Worm (Caenorhabditis elegans): Measurements from ENCODE around the gene paqr-1.

DNA sequence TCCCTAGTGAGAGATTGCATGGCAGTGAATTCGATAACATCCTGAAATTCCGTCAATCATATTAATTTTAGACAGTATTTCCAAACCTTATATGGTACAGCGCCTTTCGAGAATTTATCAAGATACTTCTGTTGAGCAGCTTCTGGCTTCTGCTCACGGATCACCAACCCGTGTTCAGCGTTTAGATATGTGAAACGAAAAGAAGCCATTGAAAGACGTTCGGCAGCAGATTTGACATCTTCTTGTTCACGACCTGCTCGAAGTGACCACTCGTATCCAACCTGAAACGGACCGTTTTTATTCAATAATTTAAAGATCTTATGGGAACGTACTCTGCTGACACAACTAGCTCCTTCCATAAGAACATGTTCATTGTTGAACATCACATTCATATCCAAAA lies 26.4 kb upstream of the paqr-1 start:
- TF ChIP-seq pes-1 (GFP tag; IDR thresholded peaks at IDR 0.05) (no peak), ama-1 (optimal IDR thresholded peaks at IDR 0.05) (no peak), sea-1 (GFP tag; conservative IDR thresholded peaks at IDR 0.05) (no peak), hmg-4 (GFP tag; optimal IDR thresholded peaks at IDR 0.05) (no peak), ceh-36 (tag; optimal IDR thresholded peaks at IDR 0.05) (no peak), tra-4 (tag; optimal IDR thresholded peaks at IDR 0.05) (no peak), flt-1 (GFP tag; IDR thresholded peaks at IDR 0.05) (no peak), ets-7 (tag; optimal IDR thresholded peaks at IDR 0.05) (no peak), hnd-1 (tag; optimal IDR thresholded peaks at IDR 0.05) (no peak), hmbx-1 (tag; optimal IDR thresholded peaks at IDR 0.05) (no peak), tbx-11 (GFP tag; IDR thresholded peaks at IDR 0.05) (no peak), aly-1 (tag; optimal IDR thresholded peaks at IDR 0.05) (no peak), tbx-37 (GFP tag; conservative IDR thresholded peaks at IDR 0.05) (no peak)
